Fruit fly (Drosophila melanogaster): ENCODE measurements around the gene Moca-cyp.

Moca-cyp gene

dm6 chr3R:28330266-28331125, 9.6 kb upstream of the Moca-cyp start (continued):
- peak; percentile 6 for TF ChIP-seq Hr4 (GFP tag; optimal IDR thresholded peaks at IDR 0.05)
- peak; percentile 18 for TF ChIP-seq svp (GFP tag)
- TF ChIP-seq eg (GFP tag; IDR thresholded peaks at IDR 0.05) = no peak; the same call in 2 of the 3 replicates
- peak; percentile 75 for TF ChIP-seq fkh (GFP tag; optimal IDR thresholded peaks at IDR 0.05)
- TF ChIP-seq Eip93F (GFP tag; optimal IDR thresholded peaks at IDR 0.05) = no peak
- peak; percentile 8 for TF ChIP-seq Sox102F (GFP tag; optimal IDR thresholded peaks at IDR 0.05)
- peak; percentile 25 for TF ChIP-seq CG3919 (GFP tag; optimal IDR thresholded peaks at IDR 0.05)
- no peak for TF ChIP-seq CG16779 (tag; optimal IDR thresholded peaks at IDR 0.05)
- TF ChIP-seq ss (GFP tag; optimal IDR thresholded peaks at IDR 0.05) = peak in 1 of 2 experiments; percentile 50
- peak; percentile 93 for TF ChIP-seq Blimp-1 (GFP tag; optimal IDR thresholded peaks at IDR 0.05)
- no peak for TF ChIP-seq CG4318 (GFP tag; optimal IDR thresholded peaks at IDR 0.05)
- no peak for TF ChIP-seq salr (GFP tag; optimal IDR thresholded peaks at IDR 0.05)
- TF ChIP-seq CG3032 (tag; optimal IDR thresholded peaks at IDR 0.05) = peak; percentile 1
- TF ChIP-seq pdm3 (GFP tag; optimal IDR thresholded peaks at IDR 0.05) = no peak
- TF ChIP-seq CG11902 (GFP tag; optimal IDR thresholded peaks at IDR 0.05) = no peak
- TF ChIP-seq Eip75B (GFP tag; optimal IDR thresholded peaks at IDR 0.05) = peak; percentile 10

- TF ChIP-seq CG11902 (GFP tag; optimal IDR thresholded peaks at IDR 0.05) (no peak), Eip78C (GFP tag) (peak; percentile 27)
Observed at dm6 chr3R:28331126-28331490, 9.0 kb upstream of the Moca-cyp start.

dm6 chr3R:28332137-28332671, 7.9 kb upstream of the Moca-cyp start:
- TF ChIP-seq CG15336 (GFP tag; IDR thresholded peaks at IDR 0.05) (peak; percentile 64; the same call in 1 of the 2 replicates), Ets21C (GFP tag; optimal IDR thresholded peaks at IDR 0.05) (no peak), Met (GFP tag; optimal IDR thresholded peaks at IDR 0.05) (no peak), fkh (GFP tag; optimal IDR thresholded peaks at IDR 0.05) (peak; percentile 62), eg (GFP tag; IDR thresholded peaks at IDR 0.05) (peak; percentile 70; the same call in 2 of the 3 replicates), Eip75B (GFP tag; optimal IDR thresholded peaks at IDR 0.05) (no peak), Hr4 (GFP tag; optimal IDR thresholded peaks at IDR 0.05) (peak; percentile 61), CG11902 (GFP tag; optimal IDR thresholded peaks at IDR 0.05) (no peak), CG31627 (GFP tag; optimal IDR thresholded peaks at IDR 0.05) (no peak), Blimp-1 (GFP tag; optimal IDR thresholded peaks at IDR 0.05) (no peak), pdm3 (GFP tag; optimal IDR thresholded peaks at IDR 0.05) (peak; percentile 24), lz (GFP tag; optimal IDR thresholded peaks at IDR 0.05) (no peak), acj6 (GFP tag; optimal IDR thresholded peaks at IDR 0.05) (no peak), CG34406 (GFP tag; optimal IDR thresholded peaks at IDR 0.05) (no peak), svp (GFP tag) (peak; percentile 67), dsx (GFP tag; optimal IDR thresholded peaks at IDR 0.05; ENCODE audit: poor library complexity, severe bottlenecking) (no peak), achi (GFP tag; optimal IDR thresholded peaks at IDR 0.05) (peak; percentile 32), CG32006 (GFP tag; optimal IDR thresholded peaks at IDR 0.05) (peak; percentile 51), CG8319 (GFP tag; optimal IDR thresholded peaks at IDR 0.05) (no peak), CG8632 (GFP tag; optimal IDR thresholded peaks at IDR 0.05) (no peak), net (GFP tag; optimal IDR thresholded peaks at IDR 0.05) (peak; percentile 10), salr (GFP tag; optimal IDR thresholded peaks at IDR 0.05) (no peak), vri (GFP tag; optimal IDR thresholded peaks at IDR 0.05) (no peak), CG11294 (GFP tag; IDR thresholded peaks at IDR 0.05) (peak; percentile 36; the same call in 1 of the 2 replicates), CG6163 (GFP tag; IDR thresholded peaks at IDR 0.05) (0 out of 3 replicates have a peak, but pooled peaks have one; percentile 20), Sox102F (GFP tag; optimal IDR thresholded peaks at IDR 0.05) (no peak), fd59A (GFP tag; optimal IDR thresholded peaks at IDR 0.05) (no peak), CG6276 (GFP tag; optimal IDR thresholded peaks at IDR 0.05) (peak; percentile 30), Lpt (GFP tag; optimal IDR thresholded peaks at IDR 0.05) (peak; percentile 3), CG8119 (GFP tag; IDR thresholded peaks at IDR 0.05) (peak; percentile 53; the same call in 1 of the 3 replicates), CG6808 (GFP tag; optimal IDR thresholded peaks at IDR 0.05) (no peak), Sox15 (GFP tag; optimal IDR thresholded peaks at IDR 0.05) (no peak), topi (GFP tag; optimal IDR thresholded peaks at IDR 0.05) (no peak), Eip78C (GFP tag) (peak; percentile 50), Gug (GFP tag; IDR thresholded peaks at IDR 0.05) (peak; percentile 45), OdsH (GFP tag; optimal IDR thresholded peaks at IDR 0.05) (peak; percentile 13), Hr39 (GFP tag; optimal IDR thresholded peaks at IDR 0.05) (no peak), CG6792 (GFP tag; optimal IDR thresholded peaks at IDR 0.05) (no peak)
